Fruit fly (Drosophila melanogaster) whole organism, wandering third instar larva: Measurements from ENCODE around the gene kar.

Source experiments
- Abd-B ChIP-seq: fragments of >200 bp; optimal IDR thresholded peaks from 2 replicates; lab custom pipeline; 2017; ENCODE audit warnings: missing biosample characterization, missing genetic modification characterization
- Jra ChIP-seq: sonication (Bioruptor generic); optimal IDR thresholded peaks from 2 replicates; lab custom pipeline; 2016; ENCODE audit warnings: missing biosample characterization, missing genetic modification characterization
- Myc ChIP-seq: fragments of >200 bp; optimal IDR thresholded peaks from 2 replicates; lab custom pipeline; 2017
- N ChIP-seq: fragments of >200 bp; optimal IDR thresholded peaks from 2 replicates; lab custom pipeline; 2018; ENCODE audit warnings: missing biosample characterization, missing external identifiers, missing genetic modification characterization
- Rel ChIP-seq, 2 experiments: fragments of 200-800 bp; sonication (Bioruptor generic) in 1 of 2; optimal IDR thresholded peaks; 2 replicates in 1 of 2; 3 replicates in 1 of 2; lab custom pipeline; 2016 to 2019; ENCODE audit warnings: mild to moderate bottlenecking in 2 of 2, missing biosample characterization in 2 of 2, missing genetic modification characterization in 2 of 2, moderate library complexity in 1 of 2
- Vsx2 ChIP-seq: fragments of 200-300, 225-300 bp; sonication (Bioruptor generic); optimal IDR thresholded peaks from 2 replicates; lab custom pipeline; 2018; ENCODE audit warnings: missing biosample characterization, missing genetic modification characterization; ENCODE audit not compliant: partially characterized antibody
- ey ChIP-seq: fragments of 200-800 bp; sonication (Bioruptor generic); optimal IDR thresholded peaks from 2 replicates; lab custom pipeline; 2016; ENCODE audit warnings: missing biosample characterization, missing genetic modification characterization
- h ChIP-seq: fragments of 200-800 bp; sonication (Bioruptor generic); optimal IDR thresholded peaks from 3 replicates; lab custom pipeline; 2016; ENCODE audit warnings: missing biosample characterization, mild to moderate bottlenecking, missing genetic modification characterization
- lola ChIP-seq: fragments of >200 bp; optimal IDR thresholded peaks from 2 replicates; lab custom pipeline; 2017; ENCODE audit warnings: missing biosample characterization, missing genetic modification characterization
- psq ChIP-seq: fragments of 200-800 bp; sonication (Bioruptor generic); optimal IDR thresholded peaks from 3 replicates; lab custom pipeline; 2017; ENCODE audit warnings: missing biosample characterization, mild to moderate bottlenecking, missing genetic modification characterization, moderate library complexity
- tai ChIP-seq: sonication (Bioruptor generic); optimal IDR thresholded peaks from 2 replicates; lab custom pipeline; 2016; ENCODE audit warnings: missing biosample characterization, missing genetic modification characterization

- TF ChIP-seq Abd-B: no peak
- TF ChIP-seq N: no peak
- no peak for TF ChIP-seq Myc (lab: Kevin White, UChicago)
- TF ChIP-seq Rel (GFP tag; optimal IDR thresholded peaks at IDR 0.05; lab: Kevin White, UChicago): no peak
- TF ChIP-seq Rel (tag; optimal IDR thresholded peaks at IDR 0.05; lab: Kevin White, UChicago): no peak
- TF ChIP-seq lola (GFP tag; lab: Kevin White, UChicago): no peak
- no peak for TF ChIP-seq psq
- no peak for TF ChIP-seq Jra (GFP tag; lab: Kevin White, UChicago)
- TF ChIP-seq ey (GFP tag; lab: Kevin White, UChicago): no peak
- no peak for TF ChIP-seq Vsx2 (GFP tag; lab: Kevin White, UChicago)
- TF ChIP-seq h (GFP tag; lab: Kevin White, UChicago): no peak
- no peak for TF ChIP-seq tai (GFP tag; lab: Kevin White, UChicago)
Observed at dm6 chr3R:12699620-12700378, 10.6 kb upstream of the kar start.
